Worm (Caenorhabditis elegans): Measurements from ENCODE around the gene nlp-7.

DNA sequence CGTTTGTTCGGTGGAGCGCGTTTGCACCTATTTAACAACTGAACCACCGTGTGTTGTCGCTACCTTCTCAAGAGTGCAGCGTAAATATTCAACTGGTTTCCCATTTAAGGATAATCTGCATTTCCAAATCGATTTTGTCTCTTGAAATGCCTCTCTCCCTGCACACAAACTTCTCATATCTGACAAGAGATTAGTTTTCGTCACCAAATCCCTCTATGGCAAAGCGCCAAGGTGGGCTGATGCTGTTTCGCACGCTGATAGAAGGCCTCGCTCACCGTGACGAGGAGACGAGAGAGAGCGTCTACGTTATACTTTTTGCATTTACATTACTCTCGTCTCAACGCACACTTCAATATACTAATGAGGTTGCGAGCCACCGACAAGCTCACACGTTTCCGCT is 6.7 kb downstream of the nlp-7 start:
- TF ChIP-seq ZK546.5 (tag; optimal IDR thresholded peaks at IDR 0.05) (no peak), aly-2 (tag; optimal IDR thresholded peaks at IDR 0.05) (no peak), nhr-237 (tag; optimal IDR thresholded peaks at IDR 0.05) (no peak), ztf-11 (tag; optimal IDR thresholded peaks at IDR 0.05) (no peak)
